Worm (Caenorhabditis elegans): ENCODE data around the gene egl-13.

DNA sequence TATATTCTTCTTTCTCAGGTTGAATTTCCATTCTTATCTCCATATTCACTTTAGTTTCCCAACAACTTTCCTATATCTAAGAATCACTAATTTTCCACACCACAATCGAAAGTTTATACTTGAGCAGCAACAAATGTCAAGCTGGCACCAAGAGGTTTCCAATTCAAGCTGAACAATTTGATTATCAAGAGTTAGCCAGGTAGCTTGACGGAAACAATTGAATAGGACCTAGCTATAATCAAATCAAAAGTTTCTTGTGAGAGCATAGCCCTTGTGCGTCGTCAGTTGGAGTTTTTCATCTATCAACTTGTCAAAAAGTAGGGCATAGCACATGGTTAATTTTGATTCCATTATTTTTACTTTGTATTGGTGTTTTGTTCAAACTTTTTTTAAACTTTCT is 8.0 kb upstream of the egl-13 start:
- TF ChIP-seq ceh-19 (GFP tag; optimal IDR thresholded peaks at IDR 0.05) (no peak), zip-5 (tag; optimal IDR thresholded peaks at IDR 0.05) (no peak), lim-6 (tag; optimal IDR thresholded peaks at IDR 0.05) (no peak), nhr-11 (tag; optimal IDR thresholded peaks at IDR 0.05) (no peak), madf-2 (tag; optimal IDR thresholded peaks at IDR 0.05) (no peak), fkh-10 (GFP tag; optimal IDR thresholded peaks at IDR 0.05) (no peak), che-1 (tag; optimal IDR thresholded peaks at IDR 0.05) (no peak)
